Worm (Caenorhabditis elegans): ENCODE results near the gene F26G5.1.
A peak's percentile ranks its signal among the peaks of the same experiment; 100 is the strongest.

F26G5.1 gene

DNA sequence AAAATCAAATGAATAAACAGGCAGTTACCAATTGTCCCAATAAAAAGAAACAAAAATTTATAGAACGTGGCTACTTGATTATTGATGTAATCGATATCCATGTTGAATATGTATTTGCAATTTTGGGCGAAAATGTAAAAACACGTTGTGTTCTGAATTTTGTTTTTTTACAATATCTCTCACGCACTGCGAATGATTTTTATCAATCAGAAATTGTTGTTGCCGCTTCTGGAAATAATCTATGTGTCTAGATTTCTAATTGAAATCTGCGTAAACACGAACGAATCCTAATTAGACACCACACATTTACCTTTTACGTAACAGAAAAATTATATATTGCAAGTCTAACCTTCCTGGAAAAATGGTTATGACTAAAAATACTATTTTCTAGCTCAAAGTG lies 7.8 kb downstream of the F26G5.1 start, which contains the start of gene srsx-13:
Gene srsx-13 (minus strand): TSS at position 101 of the 400 bp plus-strand sequence.
- TF ChIP-seq hlh-15 (tag; optimal IDR thresholded peaks at IDR 0.05) (no peak), unc-86 (tag; optimal IDR thresholded peaks at IDR 0.05) (no peak), ttx-3 (tag; optimal IDR thresholded peaks at IDR 0.05) (no peak), tbx-2 (tag; optimal IDR thresholded peaks at IDR 0.05) (no peak), syd-9 (tag; optimal IDR thresholded peaks at IDR 0.05) (no peak), sox-2 (GFP tag; IDR thresholded peaks at IDR 0.05) (no peak), ztf-16 (tag; optimal IDR thresholded peaks at IDR 0.05) (no peak), ceh-19 (GFP tag; optimal IDR thresholded peaks at IDR 0.05) (no peak), ceh-9 (tag; optimal IDR thresholded peaks at IDR 0.05) (no peak), hlh-8 (tag; optimal IDR thresholded peaks at IDR 0.05) (no peak), odd-2 (tag; optimal IDR thresholded peaks at IDR 0.05) (no peak), K02D7.2 (tag; optimal IDR thresholded peaks at IDR 0.05) (no peak), elt-2 (tag; optimal IDR thresholded peaks at IDR 0.05) (no peak), ama-1 (optimal IDR thresholded peaks at IDR 0.05) (no peak), nfya-1 (tag; optimal IDR thresholded peaks at IDR 0.05) (no peak), ref-2 (tag; optimal IDR thresholded peaks at IDR 0.05) (no peak)

DNA sequence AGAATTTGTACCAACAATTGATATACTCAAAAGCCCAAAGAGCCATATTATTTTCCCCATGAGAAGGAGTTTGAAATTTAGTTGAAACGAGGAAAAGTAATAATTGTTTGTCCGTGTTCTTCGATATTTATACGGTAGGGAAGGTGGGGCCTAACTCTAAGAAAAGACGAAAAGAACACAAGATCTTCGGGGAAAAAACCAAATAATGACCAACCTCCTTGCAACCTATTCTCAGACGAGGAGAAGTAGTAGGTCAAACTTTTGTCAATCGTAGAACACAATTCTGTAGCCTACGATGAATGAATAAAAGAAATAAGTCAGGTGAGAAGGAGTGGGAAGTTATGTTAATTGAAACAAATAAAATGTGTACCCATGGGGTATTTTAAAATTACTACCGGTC lies 11.8 kb downstream of the F26G5.1 start, which contains the start of gene ncx-8:
Gene ncx-8 (minus strand): TSS at position 101 of the 400 bp plus-strand sequence.
- TF ChIP-seq T23F11.4 (GFP tag; optimal IDR thresholded peaks at IDR 0.05) (no peak), syd-9 (tag; optimal IDR thresholded peaks at IDR 0.05) (no peak), sox-2 (GFP tag; IDR thresholded peaks at IDR 0.05) (no peak), ceh-34 (tag; optimal IDR thresholded peaks at IDR 0.05) (no peak), ceh-24 (tag; optimal IDR thresholded peaks at IDR 0.05) (no peak), ceh-18 (tag; optimal IDR thresholded peaks at IDR 0.05) (no peak), ceh-6 (GFP tag; optimal IDR thresholded peaks at IDR 0.05) (no peak), ahr-1 (tag; optimal IDR thresholded peaks at IDR 0.05) (no peak), elt-4 (tag; optimal IDR thresholded peaks at IDR 0.05) (no peak), ref-2 (tag; optimal IDR thresholded peaks at IDR 0.05) (no peak), fax-1 (tag; optimal IDR thresholded peaks at IDR 0.05) (no peak), che-1 (tag; optimal IDR thresholded peaks at IDR 0.05) (no peak), unc-42 (tag; optimal IDR thresholded peaks at IDR 0.05) (no peak), unc-55 (GFP tag; optimal IDR thresholded peaks at IDR 0.05) (no peak), ceh-2 (tag; optimal IDR thresholded peaks at IDR 0.05) (no peak)

DNA sequence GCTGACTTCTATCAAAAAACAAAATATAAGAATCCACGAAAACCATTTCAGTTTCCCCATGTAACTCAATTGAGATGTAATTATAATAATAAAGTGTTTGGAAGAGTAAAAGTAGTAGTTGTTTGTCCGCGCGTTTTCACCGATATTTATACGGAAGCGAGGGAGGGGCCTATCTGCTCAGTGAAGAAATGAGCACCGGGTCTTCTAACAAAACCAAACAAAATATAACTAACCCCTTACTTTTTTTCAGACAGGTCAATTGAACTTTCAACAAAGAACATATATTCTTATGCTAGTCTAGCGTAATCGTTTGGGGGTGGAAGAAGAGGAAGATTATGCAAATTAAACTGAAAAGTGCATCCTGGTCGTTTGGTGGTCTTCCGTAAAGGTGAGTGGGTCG lies 19.9 kb downstream of the F26G5.1 start, which contains the start of gene ncx-9:
Gene ncx-9 (minus strand): TSS at position 101 of the 400 bp plus-strand sequence.
- TF ChIP-seq ceh-24 (tag; optimal IDR thresholded peaks at IDR 0.05) (no peak), dve-1 (tag; optimal IDR thresholded peaks at IDR 0.05) (no peak), che-1 (tag; optimal IDR thresholded peaks at IDR 0.05) (no peak), ztf-16 (tag; optimal IDR thresholded peaks at IDR 0.05) (no peak), K02D7.2 (tag; optimal IDR thresholded peaks at IDR 0.05) (no peak), lin-11 (tag; optimal IDR thresholded peaks at IDR 0.05) (no peak), lim-6 (tag; optimal IDR thresholded peaks at IDR 0.05) (no peak), hlh-6 (tag; optimal IDR thresholded peaks at IDR 0.05) (no peak), hlh-15 (tag; optimal IDR thresholded peaks at IDR 0.05) (no peak), ahr-1 (tag; optimal IDR thresholded peaks at IDR 0.05) (no peak), tbx-2 (tag; optimal IDR thresholded peaks at IDR 0.05) (no peak), zip-5 (tag; optimal IDR thresholded peaks at IDR 0.05) (no peak)

DNA sequence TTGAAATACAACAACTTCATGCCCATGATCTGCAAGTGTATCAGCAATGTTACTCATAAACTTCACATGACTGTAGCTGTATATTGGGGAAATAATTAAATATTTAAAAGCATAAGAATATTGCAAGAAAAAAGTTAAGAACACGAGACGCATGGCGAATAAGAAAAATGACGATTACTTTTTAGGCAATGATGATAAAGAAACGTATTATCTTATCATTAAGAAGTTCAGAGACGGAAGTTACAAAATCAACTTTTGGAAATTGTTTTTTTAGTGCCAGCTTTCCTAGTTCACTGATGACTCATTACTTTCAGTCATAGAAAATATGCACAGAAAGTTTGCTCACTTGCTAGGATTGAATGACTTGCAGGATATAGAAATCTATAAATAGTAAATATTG lies 25.1 kb downstream of the F26G5.1 start, which contains the start of gene ugt-7:
Gene ugt-7 (minus strand): TSS at position 161 of the 400 bp plus-strand sequence.
- TF ChIP-seq pax-1 (tag; optimal IDR thresholded peaks at IDR 0.05) = no peak
- TF ChIP-seq madf-2 (tag; optimal IDR thresholded peaks at IDR 0.05) = no peak
- no peak for TF ChIP-seq gmeb-2 (tag; optimal IDR thresholded peaks at IDR 0.05)
- TF ChIP-seq ceh-31 (tag; optimal IDR thresholded peaks at IDR 0.05) = no peak
- no peak for TF ChIP-seq pqm-1 (tag; optimal IDR thresholded peaks at IDR 0.05)
- peak; percentile 11 for TF ChIP-seq elt-2 (tag; optimal IDR thresholded peaks at IDR 0.05)

Measured in whole organism, late embryonic.